Fruit fly (Drosophila melanogaster): ENCODE results near the gene CG44004.

CG44004 gene

DNA sequence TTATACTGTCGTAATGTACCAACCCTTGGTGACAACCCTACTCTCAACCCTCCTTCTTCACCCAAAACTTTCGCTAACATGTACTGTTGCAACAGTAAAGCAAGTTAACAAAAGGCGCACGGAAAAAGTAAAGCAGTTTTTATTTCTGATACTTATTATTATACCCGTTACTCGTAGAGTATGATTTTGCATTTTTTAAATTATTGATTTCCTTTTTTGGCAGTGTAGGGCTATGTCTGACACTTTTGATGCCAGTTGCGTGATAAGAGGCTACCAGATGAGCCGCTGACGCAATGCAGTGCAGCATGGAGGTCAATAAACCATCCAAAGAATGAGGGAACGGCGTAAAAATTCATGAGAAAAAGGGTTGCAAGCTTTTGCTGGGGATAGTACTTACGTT, 2.2 kb upstream of the CG44004 start:
- TF ChIP-seq bab1 (GFP tag; optimal IDR thresholded peaks at IDR 0.05): no peak
- no peak for TF ChIP-seq cic (GFP tag; optimal IDR thresholded peaks at IDR 0.05)
- TF ChIP-seq CG7101 (tag; optimal IDR thresholded peaks at IDR 0.05): no peak
- TF ChIP-seq Hr96 (GFP tag; optimal IDR thresholded peaks at IDR 0.05): no peak
- TF ChIP-seq pad (GFP tag; optimal IDR thresholded peaks at IDR 0.05): no peak
- no peak for TF ChIP-seq CG14711 (tag; optimal IDR thresholded peaks at IDR 0.05)
- no peak for TF ChIP-seq Clk (GFP tag; optimal IDR thresholded peaks at IDR 0.05)
- TF ChIP-seq CG5204 (GFP tag; optimal IDR thresholded peaks at IDR 0.05): no peak
- no peak for TF ChIP-seq CG7045 (GFP tag; optimal IDR thresholded peaks at IDR 0.05)
- TF ChIP-seq CG11617 (GFP tag; optimal IDR thresholded peaks at IDR 0.05): no peak
- TF ChIP-seq CG12768 (GFP tag; optimal IDR thresholded peaks at IDR 0.05): no peak
- no peak for TF ChIP-seq kay (GFP tag; ENCODE audit: borderline replicate concordance)
- TF ChIP-seq CG33017 (tag; optimal IDR thresholded peaks at IDR 0.05): no peak
- no peak for TF ChIP-seq ovo (GFP tag; optimal IDR thresholded peaks at IDR 0.05)

DNA sequence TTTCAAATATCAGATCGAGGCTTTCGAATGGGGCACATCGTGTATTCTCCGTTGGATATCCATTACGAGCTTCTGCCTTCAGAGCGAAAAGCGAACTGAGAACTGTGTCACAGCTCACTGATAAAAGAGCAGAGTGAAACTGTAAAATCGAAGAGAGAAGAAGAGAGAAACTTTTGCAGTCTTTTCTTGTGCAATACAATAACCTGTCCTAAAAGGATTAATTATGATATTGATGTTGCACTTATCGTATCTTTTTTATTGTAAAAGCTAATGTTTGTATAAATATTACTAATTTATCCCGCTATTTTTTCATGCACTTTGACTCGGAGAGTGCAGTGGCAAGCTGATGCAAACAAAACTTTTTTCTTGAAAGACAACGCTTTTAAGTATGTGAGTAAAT, 1.3 kb upstream of the CG44004 start:
- TF ChIP-seq CG5204 (GFP tag; optimal IDR thresholded peaks at IDR 0.05): no peak
- no peak for TF ChIP-seq Mnt (GFP tag; optimal IDR thresholded peaks at IDR 0.05)
- no peak for TF ChIP-seq bab1 (GFP tag; optimal IDR thresholded peaks at IDR 0.05)
- no peak for TF ChIP-seq pad (GFP tag; optimal IDR thresholded peaks at IDR 0.05)
- no peak for TF ChIP-seq CG12768 (GFP tag; optimal IDR thresholded peaks at IDR 0.05)
- TF ChIP-seq CG7101 (tag; optimal IDR thresholded peaks at IDR 0.05): no peak
- no peak for TF ChIP-seq Hr96 (GFP tag; optimal IDR thresholded peaks at IDR 0.05)
- TF ChIP-seq CG11617 (GFP tag; optimal IDR thresholded peaks at IDR 0.05): no peak
- no peak for TF ChIP-seq Crg-1 (GFP tag; optimal IDR thresholded peaks at IDR 0.05)
- no peak for TF ChIP-seq Clk (GFP tag; optimal IDR thresholded peaks at IDR 0.05)
- no peak for TF ChIP-seq toe (GFP tag; optimal IDR thresholded peaks at IDR 0.05)
- no peak for TF ChIP-seq tj (GFP tag; optimal IDR thresholded peaks at IDR 0.05)
- TF ChIP-seq cnc (optimal IDR thresholded peaks at IDR 0.05): no peak
- TF ChIP-seq CG7045 (GFP tag; optimal IDR thresholded peaks at IDR 0.05): no peak
- TF ChIP-seq ovo (GFP tag; optimal IDR thresholded peaks at IDR 0.05): no peak
- TF ChIP-seq CG33017 (tag; optimal IDR thresholded peaks at IDR 0.05): no peak
- no peak for TF ChIP-seq CG1620 (GFP tag; optimal IDR thresholded peaks at IDR 0.05)

DNA sequence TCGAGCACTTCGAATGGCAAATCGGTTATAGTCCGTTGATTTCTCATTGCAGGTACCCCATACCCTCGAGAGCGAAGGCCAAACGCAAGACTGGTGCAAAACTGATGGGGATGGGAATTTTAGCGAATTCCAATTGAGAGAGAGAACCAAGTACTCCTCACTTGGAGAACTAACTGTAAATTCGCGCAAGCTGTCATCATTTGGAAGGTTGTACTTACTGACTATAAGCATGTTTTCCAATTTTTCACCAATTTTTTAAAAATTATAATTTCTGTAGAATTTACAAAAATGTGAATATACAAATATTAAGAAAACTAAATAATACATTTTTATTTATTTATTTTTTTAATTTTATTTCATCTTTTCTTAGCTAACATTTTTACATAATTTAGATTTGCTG, 1.6 kb downstream of the CG44004 start, which contains the start of gene CG44005:
Gene CG44005 (minus strand): TSS at position 101 of the 400 bp plus-strand sequence.
- no peak for TF ChIP-seq Crg-1 (GFP tag; optimal IDR thresholded peaks at IDR 0.05)
- no peak for TF ChIP-seq Clk (GFP tag; optimal IDR thresholded peaks at IDR 0.05)
- TF ChIP-seq CG5204 (GFP tag; optimal IDR thresholded peaks at IDR 0.05): no peak
- peak; percentile 88 for TF ChIP-seq pad (GFP tag; optimal IDR thresholded peaks at IDR 0.05)
- TF ChIP-seq CG33017 (tag; optimal IDR thresholded peaks at IDR 0.05): no peak
- TF ChIP-seq CG7045 (GFP tag; optimal IDR thresholded peaks at IDR 0.05): no peak

DNA sequence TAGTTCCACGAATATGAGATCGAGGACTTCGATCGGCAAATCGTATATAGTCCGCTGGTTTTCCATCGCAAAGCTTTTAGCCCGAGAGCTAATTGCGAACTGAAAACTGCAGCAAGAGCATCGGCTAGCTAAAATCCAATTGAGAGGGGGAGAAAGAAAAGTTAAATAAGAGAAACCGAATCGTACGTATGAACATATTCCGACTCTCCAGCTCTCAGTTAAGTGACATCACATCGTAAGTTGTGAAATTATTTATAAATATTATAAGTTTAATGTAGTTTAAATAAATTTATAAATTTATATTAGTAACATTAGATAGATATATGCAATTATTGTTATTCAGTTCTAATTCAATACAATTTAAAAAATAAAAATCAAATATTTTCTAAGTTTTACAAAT, 3.6 kb downstream of the CG44004 start, which contains the start of gene CG44006:
Gene CG44006 (minus strand): TSS at position 101 of the 400 bp plus-strand sequence.
- TF ChIP-seq cic (GFP tag; optimal IDR thresholded peaks at IDR 0.05) (no peak), toe (GFP tag; optimal IDR thresholded peaks at IDR 0.05) (no peak), bab1 (GFP tag; optimal IDR thresholded peaks at IDR 0.05) (no peak), CG14711 (tag; optimal IDR thresholded peaks at IDR 0.05) (no peak), Mnt (GFP tag; optimal IDR thresholded peaks at IDR 0.05) (no peak), cnc (optimal IDR thresholded peaks at IDR 0.05) (no peak), tj (GFP tag; optimal IDR thresholded peaks at IDR 0.05) (no peak), CG7045 (GFP tag; optimal IDR thresholded peaks at IDR 0.05) (no peak), Crg-1 (GFP tag; optimal IDR thresholded peaks at IDR 0.05) (no peak), CG33017 (tag; optimal IDR thresholded peaks at IDR 0.05) (no peak), CG7101 (tag; optimal IDR thresholded peaks at IDR 0.05) (no peak), CG5204 (GFP tag; optimal IDR thresholded peaks at IDR 0.05) (no peak), CG12768 (GFP tag; optimal IDR thresholded peaks at IDR 0.05) (no peak), Hr96 (GFP tag; optimal IDR thresholded peaks at IDR 0.05) (no peak), CG11617 (GFP tag; optimal IDR thresholded peaks at IDR 0.05) (no peak), CG1620 (GFP tag; optimal IDR thresholded peaks at IDR 0.05) (no peak), kay (GFP tag; ENCODE audit: borderline replicate concordance) (no peak), Clk (GFP tag; optimal IDR thresholded peaks at IDR 0.05) (no peak)

DNA sequence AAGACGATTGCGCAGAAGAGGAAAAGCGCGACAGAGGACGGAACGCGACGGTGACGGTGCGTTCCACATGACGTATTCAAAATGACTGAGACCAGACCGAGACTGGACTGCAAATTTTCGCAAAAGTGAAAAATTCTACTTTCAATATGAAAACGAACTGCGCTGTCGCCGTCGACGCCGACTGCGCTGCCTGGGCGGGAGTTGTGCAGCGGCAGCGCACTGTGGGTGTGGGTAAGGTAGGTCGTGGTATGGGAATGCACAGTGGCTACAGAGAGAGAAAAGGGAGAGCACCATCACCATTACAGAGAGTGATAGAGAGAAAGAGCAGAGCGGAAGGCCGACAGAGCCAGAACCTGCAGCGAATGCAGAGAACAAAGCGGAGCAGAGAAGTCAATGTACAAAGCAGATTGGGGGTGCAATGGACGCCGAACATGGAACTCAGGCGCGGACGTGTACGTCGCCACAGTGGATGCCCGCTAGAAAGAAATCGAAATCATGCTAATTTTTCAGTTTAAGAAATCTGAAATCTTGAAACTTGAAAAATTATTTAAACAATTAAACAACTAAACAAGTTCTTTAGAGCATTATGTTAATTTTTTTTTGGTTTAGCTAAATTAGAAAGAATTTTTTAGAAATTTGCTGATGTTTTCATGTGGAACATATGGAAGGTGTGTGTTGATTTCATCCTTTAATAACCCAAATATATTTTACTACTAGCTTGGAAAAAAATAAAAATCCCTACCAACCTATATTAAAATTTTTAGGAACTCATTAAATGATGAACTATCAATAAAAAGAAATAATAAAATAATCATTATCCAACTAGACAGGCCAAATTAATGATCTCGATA, 8.8 kb downstream of the CG44004 start, which contains the start of gene Eip75B:
Gene Eip75B (minus strand): TSS at position 65 of the 851 bp plus-strand sequence.
- no peak for TF ChIP-seq cic (GFP tag; optimal IDR thresholded peaks at IDR 0.05)
- no peak for TF ChIP-seq bab1 (GFP tag; optimal IDR thresholded peaks at IDR 0.05)
- TF ChIP-seq Mnt (GFP tag; optimal IDR thresholded peaks at IDR 0.05): no peak
- TF ChIP-seq CG5204 (GFP tag; optimal IDR thresholded peaks at IDR 0.05): peak; percentile 25
- TF ChIP-seq CG14711 (tag; optimal IDR thresholded peaks at IDR 0.05): no peak

DNA sequence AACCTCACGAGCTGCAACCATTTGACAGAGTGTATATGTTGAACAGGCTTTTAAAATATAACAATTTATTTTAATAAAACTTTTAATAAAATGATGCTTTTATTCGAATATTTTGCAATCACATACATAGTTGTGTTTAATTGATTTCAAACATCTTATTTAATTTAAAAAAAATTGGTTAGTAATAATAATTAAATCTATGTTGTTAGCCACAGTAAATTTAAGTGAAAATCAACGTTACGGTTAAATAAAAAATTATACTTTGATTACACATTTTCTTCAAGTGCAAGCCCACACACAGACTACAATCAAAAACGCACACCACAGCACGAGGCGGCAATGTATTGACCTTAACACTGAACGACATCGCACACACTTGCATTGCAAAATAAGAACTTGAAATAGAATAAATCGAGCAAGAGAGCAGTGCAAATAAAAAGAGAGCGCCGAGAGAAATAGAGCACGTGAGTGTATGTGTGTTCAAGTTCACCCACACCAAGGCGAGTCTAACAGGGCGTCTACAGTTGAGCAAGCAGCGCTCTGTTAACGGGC, 10.6 kb downstream of the CG44004 start:
- TF ChIP-seq CG7045 (GFP tag; optimal IDR thresholded peaks at IDR 0.05) (peak; percentile 87), CG5204 (GFP tag; optimal IDR thresholded peaks at IDR 0.05) (peak; percentile 75), cic (GFP tag; optimal IDR thresholded peaks at IDR 0.05) (peak; percentile 75), kay (GFP tag; ENCODE audit: borderline replicate concordance) (peak; percentile 87), cnc (optimal IDR thresholded peaks at IDR 0.05) (peak in 1 of 2 experiments; percentile 23), toe (GFP tag; optimal IDR thresholded peaks at IDR 0.05) (peak; percentile 65), Crg-1 (GFP tag; optimal IDR thresholded peaks at IDR 0.05) (peak; percentile 46), CG1620 (GFP tag; optimal IDR thresholded peaks at IDR 0.05) (no peak), tj (GFP tag; optimal IDR thresholded peaks at IDR 0.05) (peak; percentile 70), Clk (GFP tag; optimal IDR thresholded peaks at IDR 0.05) (peak; percentile 13), CG33017 (tag; optimal IDR thresholded peaks at IDR 0.05) (peak; percentile 91), bab1 (GFP tag; optimal IDR thresholded peaks at IDR 0.05) (peak; percentile 60), Mnt (GFP tag; optimal IDR thresholded peaks at IDR 0.05) (peak; percentile 47), pad (GFP tag; optimal IDR thresholded peaks at IDR 0.05) (peak; percentile 62), Hr96 (GFP tag; optimal IDR thresholded peaks at IDR 0.05) (peak; percentile 30), CG12768 (GFP tag; optimal IDR thresholded peaks at IDR 0.05) (peak; percentile 85), CG7101 (tag; optimal IDR thresholded peaks at IDR 0.05) (peak; percentile 83), ovo (GFP tag; optimal IDR thresholded peaks at IDR 0.05) (peak; percentile 9), CG14711 (tag; optimal IDR thresholded peaks at IDR 0.05) (peak; percentile 78), CG11617 (GFP tag; optimal IDR thresholded peaks at IDR 0.05) (peak; percentile 85)

All from whole organism, adult.